Fruit fly (Drosophila melanogaster): ENCODE measurements around the gene Rpp20.

The Rpp20 gene

DNA sequence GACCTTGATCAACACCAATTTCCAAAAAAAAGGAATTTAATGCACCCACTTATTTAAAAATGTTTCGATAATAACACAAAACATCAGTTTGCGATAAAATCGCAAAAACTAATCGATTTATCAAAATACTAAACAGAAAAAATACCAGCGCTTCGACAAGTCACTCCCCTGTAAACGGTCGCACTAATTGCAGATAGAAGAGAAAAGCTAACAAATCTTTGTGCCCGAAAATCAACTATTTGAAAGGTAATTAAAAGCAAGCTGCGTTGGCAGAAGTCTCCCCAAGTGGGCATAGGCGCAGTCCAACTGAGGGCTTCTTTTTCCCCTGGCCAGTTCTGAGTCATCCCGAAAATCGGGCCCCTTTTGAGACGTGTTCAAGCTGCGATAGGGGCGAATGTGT, 13.4 kb upstream of the Rpp20 start, which contains the start of gene AP-1-2beta:
Gene AP-1-2beta (plus strand): TSS at position 161 of the 400 bp plus-strand sequence.
- TF ChIP-seq bab1 (GFP tag; optimal IDR thresholded peaks at IDR 0.05) (no peak), Mnt (GFP tag; optimal IDR thresholded peaks at IDR 0.05) (peak; percentile 7), CG7101 (tag; optimal IDR thresholded peaks at IDR 0.05) (no peak), Hr96 (GFP tag; optimal IDR thresholded peaks at IDR 0.05) (no peak)

DNA sequence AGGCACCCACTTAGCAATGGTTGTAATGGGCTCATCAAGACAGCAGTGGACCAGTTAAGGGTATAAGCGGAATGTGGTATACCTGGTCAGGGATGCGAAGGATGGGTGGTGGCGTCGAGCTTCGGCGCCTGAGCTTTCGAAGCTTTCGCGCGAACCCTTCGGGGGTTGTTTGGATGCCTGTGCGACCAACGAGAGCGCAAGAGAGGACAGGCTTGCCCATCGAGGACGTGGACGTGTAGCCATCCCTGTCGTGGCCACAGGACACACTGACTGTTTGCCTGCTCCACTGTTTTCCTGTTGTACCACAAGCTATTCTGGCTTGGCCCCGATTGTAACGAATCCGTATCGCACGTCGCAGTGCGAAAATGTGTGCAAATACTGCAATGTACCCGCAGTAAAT, 9.0 kb upstream of the Rpp20 start, which contains the start of gene CG14234:
Gene CG14234 (plus strand): TSS at position 301 of the 400 bp plus-strand sequence.
- TF ChIP-seq Clk (GFP tag; optimal IDR thresholded peaks at IDR 0.05) (no peak), Hr96 (GFP tag; optimal IDR thresholded peaks at IDR 0.05) (no peak), kay (GFP tag; ENCODE audit: borderline replicate concordance) (no peak), pad (GFP tag; optimal IDR thresholded peaks at IDR 0.05) (no peak)

dm6 chrX:19737872-19738271, 6.4 kb upstream of the Rpp20 start:
- TF ChIP-seq bab1 (GFP tag; optimal IDR thresholded peaks at IDR 0.05) (no peak), cnc (optimal IDR thresholded peaks at IDR 0.05) (no peak), CG1620 (GFP tag; optimal IDR thresholded peaks at IDR 0.05) (no peak), CG12768 (GFP tag; optimal IDR thresholded peaks at IDR 0.05) (no peak), Clk (GFP tag; optimal IDR thresholded peaks at IDR 0.05) (no peak), tj (GFP tag; optimal IDR thresholded peaks at IDR 0.05) (no peak), Crg-1 (GFP tag; optimal IDR thresholded peaks at IDR 0.05) (no peak), ovo (GFP tag; optimal IDR thresholded peaks at IDR 0.05) (no peak), Hr96 (GFP tag; optimal IDR thresholded peaks at IDR 0.05) (no peak), Mnt (GFP tag; optimal IDR thresholded peaks at IDR 0.05) (no peak), pad (GFP tag; optimal IDR thresholded peaks at IDR 0.05) (no peak), CG7045 (GFP tag; optimal IDR thresholded peaks at IDR 0.05) (no peak), CG11617 (GFP tag; optimal IDR thresholded peaks at IDR 0.05) (no peak), kay (GFP tag; ENCODE audit: borderline replicate concordance) (no peak), CG14711 (tag; optimal IDR thresholded peaks at IDR 0.05) (no peak), CG7101 (tag; optimal IDR thresholded peaks at IDR 0.05) (no peak), cic (GFP tag; optimal IDR thresholded peaks at IDR 0.05) (no peak), CG33017 (tag; optimal IDR thresholded peaks at IDR 0.05) (no peak), CG5204 (GFP tag; optimal IDR thresholded peaks at IDR 0.05) (no peak)

DNA sequence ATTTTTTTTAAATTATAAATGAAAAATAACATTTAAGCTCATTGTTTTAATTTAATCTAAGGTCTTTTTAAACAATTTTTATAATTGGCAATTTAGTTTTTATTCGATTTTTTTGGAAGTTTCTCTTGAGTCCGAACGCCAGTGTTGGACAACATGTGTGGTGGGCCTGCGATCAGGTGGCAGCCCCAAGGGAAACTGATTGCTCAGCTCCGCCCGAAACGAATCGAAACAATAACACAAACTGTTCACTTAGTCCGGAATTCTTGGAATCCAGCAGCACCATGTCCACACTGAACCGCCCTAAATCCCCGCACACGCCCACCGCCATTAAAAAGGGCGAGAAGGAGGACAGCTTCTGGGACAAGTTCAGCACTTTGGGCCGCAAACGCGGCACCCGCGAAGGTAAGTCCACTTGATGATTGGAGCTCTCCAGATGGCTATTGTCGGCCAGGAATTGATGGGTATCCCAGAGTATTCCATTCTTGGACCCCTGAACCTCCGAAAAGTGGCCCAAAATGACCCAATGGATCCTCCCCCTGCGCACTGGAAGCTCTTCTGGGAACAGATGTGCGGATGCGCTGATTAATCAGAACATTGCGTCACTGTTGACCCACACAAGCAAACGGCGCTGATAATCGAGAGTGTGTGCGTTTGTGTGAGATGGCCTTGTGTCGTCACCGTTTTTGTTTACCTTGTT, 1.8 kb downstream of the Rpp20 start, which contains the start of gene parvin:
Gene parvin (plus strand): TSS at position 134 of the 697 bp plus-strand sequence.
- peak; percentile 86 for TF ChIP-seq tj (GFP tag; optimal IDR thresholded peaks at IDR 0.05)
- TF ChIP-seq CG7101 (tag; optimal IDR thresholded peaks at IDR 0.05), result peak; percentile 27
- TF ChIP-seq CG14711 (tag; optimal IDR thresholded peaks at IDR 0.05), result no peak

- TF ChIP-seq Mnt (GFP tag; optimal IDR thresholded peaks at IDR 0.05) (no peak), cnc (optimal IDR thresholded peaks at IDR 0.05) (no peak), kay (GFP tag; ENCODE audit: borderline replicate concordance) (no peak), CG7045 (GFP tag; optimal IDR thresholded peaks at IDR 0.05) (no peak), CG12768 (GFP tag; optimal IDR thresholded peaks at IDR 0.05) (no peak), Hr96 (GFP tag; optimal IDR thresholded peaks at IDR 0.05) (no peak), Clk (GFP tag; optimal IDR thresholded peaks at IDR 0.05) (no peak), CG33017 (tag; optimal IDR thresholded peaks at IDR 0.05) (no peak), toe (GFP tag; optimal IDR thresholded peaks at IDR 0.05) (no peak), CG1620 (GFP tag; optimal IDR thresholded peaks at IDR 0.05) (no peak), ovo (GFP tag; optimal IDR thresholded peaks at IDR 0.05) (no peak), bab1 (GFP tag; optimal IDR thresholded peaks at IDR 0.05) (no peak)
These were observed 3.8 kb downstream of the Rpp20 start, which contains the start of gene Alr for dm6 chrX:19748014-19748413. Gene Alr (plus strand): TSS chrX:19748314.

DNA sequence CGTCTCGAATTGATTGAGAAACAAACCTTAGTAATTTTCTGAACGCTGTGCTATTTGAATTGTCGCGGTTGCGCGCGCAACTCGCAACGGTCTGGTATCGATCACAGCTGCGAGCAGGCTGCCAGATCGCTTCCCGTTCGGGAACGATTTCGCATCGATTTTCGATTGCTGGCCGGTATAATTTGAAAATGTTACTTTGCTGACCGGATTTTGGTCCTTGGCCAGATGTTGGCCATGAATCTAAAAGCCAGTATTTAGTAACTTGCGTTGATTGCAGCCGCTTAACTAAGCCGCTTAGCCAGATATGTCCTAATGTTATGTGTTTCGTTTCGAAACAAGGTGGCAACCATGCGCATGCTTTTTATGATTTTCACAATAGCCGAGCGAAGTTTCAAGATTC, 4.3 kb downstream of the Rpp20 start:
- TF ChIP-seq cic (GFP tag; optimal IDR thresholded peaks at IDR 0.05), result no peak
- TF ChIP-seq tj (GFP tag; optimal IDR thresholded peaks at IDR 0.05), result peak; percentile 76
- TF ChIP-seq Crg-1 (GFP tag; optimal IDR thresholded peaks at IDR 0.05), result peak; percentile 50
- TF ChIP-seq Mnt (GFP tag; optimal IDR thresholded peaks at IDR 0.05), result peak; percentile 32
- peak; percentile 13 for TF ChIP-seq CG14711 (tag; optimal IDR thresholded peaks at IDR 0.05)
- peak; percentile 17 for TF ChIP-seq bab1 (GFP tag; optimal IDR thresholded peaks at IDR 0.05)
- no peak for TF ChIP-seq pad (GFP tag; optimal IDR thresholded peaks at IDR 0.05)
- no peak for TF ChIP-seq CG5204 (GFP tag; optimal IDR thresholded peaks at IDR 0.05)
- peak; percentile 33 for TF ChIP-seq CG11617 (GFP tag; optimal IDR thresholded peaks at IDR 0.05)
- no peak for TF ChIP-seq cnc (optimal IDR thresholded peaks at IDR 0.05)
- no peak for TF ChIP-seq ovo (GFP tag; optimal IDR thresholded peaks at IDR 0.05)
- peak; percentile 49 for TF ChIP-seq CG1620 (GFP tag; optimal IDR thresholded peaks at IDR 0.05)
- no peak for TF ChIP-seq CG7101 (tag; optimal IDR thresholded peaks at IDR 0.05)
- no peak for TF ChIP-seq CG7045 (GFP tag; optimal IDR thresholded peaks at IDR 0.05)
- no peak for TF ChIP-seq Hr96 (GFP tag; optimal IDR thresholded peaks at IDR 0.05)
- TF ChIP-seq kay (GFP tag; ENCODE audit: borderline replicate concordance), result no peak

dm6 chrX:19750626-19751149, 6.5 kb downstream of the Rpp20 start, which contains the start of gene Abcd3:
Gene Abcd3 (plus strand): TSS chrX:19750770.
- TF ChIP-seq CG11617 (GFP tag; optimal IDR thresholded peaks at IDR 0.05) (peak; percentile 62), CG7101 (tag; optimal IDR thresholded peaks at IDR 0.05) (peak; percentile 63), ovo (GFP tag; optimal IDR thresholded peaks at IDR 0.05) (peak; percentile 78), kay (GFP tag; ENCODE audit: borderline replicate concordance) (no peak), bab1 (GFP tag; optimal IDR thresholded peaks at IDR 0.05) (peak; percentile 79), tj (GFP tag; optimal IDR thresholded peaks at IDR 0.05) (peak; percentile 57), cic (GFP tag; optimal IDR thresholded peaks at IDR 0.05) (peak; percentile 86), Crg-1 (GFP tag; optimal IDR thresholded peaks at IDR 0.05) (peak; percentile 39), Mnt (GFP tag; optimal IDR thresholded peaks at IDR 0.05) (peak; percentile 91), Clk (GFP tag; optimal IDR thresholded peaks at IDR 0.05) (no peak), CG14711 (tag; optimal IDR thresholded peaks at IDR 0.05) (peak; percentile 59), pad (GFP tag; optimal IDR thresholded peaks at IDR 0.05) (peak; percentile 64), CG5204 (GFP tag; optimal IDR thresholded peaks at IDR 0.05) (no peak), CG7045 (GFP tag; optimal IDR thresholded peaks at IDR 0.05) (no peak), CG1620 (GFP tag; optimal IDR thresholded peaks at IDR 0.05) (peak; percentile 0), CG12768 (GFP tag; optimal IDR thresholded peaks at IDR 0.05) (no peak), CG33017 (tag; optimal IDR thresholded peaks at IDR 0.05) (no peak), toe (GFP tag; optimal IDR thresholded peaks at IDR 0.05) (no peak), cnc (optimal IDR thresholded peaks at IDR 0.05) (no peak), Hr96 (GFP tag; optimal IDR thresholded peaks at IDR 0.05) (no peak)
